Worm (Caenorhabditis elegans): Measurements from ENCODE around the gene col-121.

ce11 chrIV:9442106-9442532 is 46.1 kb upstream of the col-121 start:
- TF ChIP-seq him-1 (tag; optimal IDR thresholded peaks at IDR 0.05) = no peak
- TF ChIP-seq Y95B8A.8 (GFP tag; IDR thresholded peaks at IDR 0.05) = no peak
- no peak for TF ChIP-seq Y53G8AR.9 (GFP tag; conservative IDR thresholded peaks at IDR 0.05)
- no peak for TF ChIP-seq snpc-4 (GFP tag; optimal IDR thresholded peaks at IDR 0.05)
- TF ChIP-seq snpc-4 (tag; optimal IDR thresholded peaks at IDR 0.05) = peak; percentile 18 to 83 (median 55)
